Fruit fly (Drosophila melanogaster) whole organism, adult: Measurements from ENCODE around the gene Ubc2.

Experiments used
- Crg-1 ChIP-seq: fragments of 200-800 bp; sonication (Bioruptor generic); optimal IDR thresholded peaks from 2 replicates; lab custom pipeline; 2016; ENCODE audit warnings: missing biosample characterization, missing genetic modification characterization
- kay ChIP-seq: fragments of 200-800 bp; sonication (Bioruptor generic); peaks from one replicate; lab custom pipeline; 2016; ENCODE audit warnings: missing biosample characterization, missing genetic modification characterization, borderline replicate concordance
- ovo ChIP-seq: fragments of 200-800 bp; sonication (Bioruptor generic); optimal IDR thresholded peaks from 2 replicates; lab custom pipeline; 2016; ENCODE audit warnings: missing biosample characterization, missing genetic modification characterization

- TF ChIP-seq ovo (GFP tag; lab: Kevin White, UChicago), result no peak
- no peak for TF ChIP-seq kay
- no peak for TF ChIP-seq Crg-1
Observed at dm6 chr2L:10770568-10770967, 2.8 kb upstream of the Ubc2 start, which contains the start of gene CG17127.
